Worm (Caenorhabditis elegans) whole organism, late embryonic: Measurements from ENCODE around the gene K12G11.6.

Experiments used
- ceh-24 ChIP-seq: sonication (generic microtip); optimal IDR thresholded peaks from 2 replicates; lab custom pipeline; 2016; ENCODE audit warnings: mild to moderate bottlenecking, missing genetic modification characterization, missing compliant biosample characterization
- eyg-1 ChIP-seq: sonication (generic microtip); optimal IDR thresholded peaks from 2 replicates; lab custom pipeline; 2016; ENCODE audit warnings: missing genotype, missing genetic modification characterization, missing compliant biosample characterization
- fkh-10 ChIP-seq: fragments of 150-350 bp; optimal IDR thresholded peaks from 2 replicates; lab custom pipeline; 2014; ENCODE audit warnings: missing biosample characterization, missing genetic modification reagents, missing genetic modification characterization
- fkh-6 ChIP-seq: sonication (generic microtip); optimal IDR thresholded peaks from 2 replicates; lab custom pipeline; 2016; ENCODE audit warnings: missing genetic modification characterization, missing compliant biosample characterization
- hlh-30 ChIP-seq: sonication (generic microtip); optimal IDR thresholded peaks from 2 replicates; lab custom pipeline; 2017; ENCODE audit warnings: antibody characterized with exemption, missing genetic modification characterization, missing compliant biosample characterization; ENCODE audit not compliant: insufficient read depth
- nfya-1 ChIP-seq: sonication (generic microtip); optimal IDR thresholded peaks from 2 replicates; lab custom pipeline; 2017; ENCODE audit warnings: missing genetic modification characterization, mild to moderate bottlenecking, missing compliant biosample characterization, antibody characterized with exemption, moderate library complexity
- nhr-11 ChIP-seq: fragments of 150-350 bp; optimal IDR thresholded peaks from 2 replicates; lab custom pipeline; 2014; ENCODE audit warnings: missing biosample characterization, missing genetic modification characterization
- odd-2 ChIP-seq: sonication (generic microtip); optimal IDR thresholded peaks from 2 replicates; lab custom pipeline; 2017; ENCODE audit warnings: antibody characterized with exemption, mild to moderate bottlenecking, missing genetic modification characterization, missing compliant biosample characterization
- ref-2 ChIP-seq: sonication (generic microtip); optimal IDR thresholded peaks from 2 replicates; lab custom pipeline; 2016; ENCODE audit warnings: missing genetic modification characterization, missing compliant biosample characterization
- sox-4 ChIP-seq: sonication (generic microtip); optimal IDR thresholded peaks from 2 replicates; lab custom pipeline; 2017; ENCODE audit warnings: mild to moderate bottlenecking, missing genetic modification characterization, inconsistent platforms, missing compliant biosample characterization
- unc-42 ChIP-seq: sonication (generic microtip); optimal IDR thresholded peaks from 2 replicates; lab custom pipeline; 2016; ENCODE audit warnings: missing genotype, missing genetic modification characterization, missing compliant biosample characterization
- ztf-16 ChIP-seq: sonication (generic microtip); optimal IDR thresholded peaks from 2 replicates; lab custom pipeline; 2017; ENCODE audit warnings: missing genetic modification characterization, missing compliant biosample characterization

ce11 chrV:11901260-11901659 is 7.1 kb downstream of the K12G11.6 start:
- TF ChIP-seq nfya-1 (no peak), fkh-6 (tag; lab: Kevin White, UChicago) (no peak), nhr-11 (tag; lab: Kevin White, UChicago) (no peak), eyg-1 (no peak), hlh-30 (tag; lab: Kevin White, UChicago) (no peak), ztf-16 (tag; lab: Kevin White, UChicago) (no peak), odd-2 (tag; lab: Kevin White, UChicago) (no peak), ceh-24 (tag; lab: Kevin White, UChicago) (no peak), sox-4 (tag; lab: Kevin White, UChicago) (no peak), ref-2 (tag; lab: Kevin White, UChicago) (no peak), fkh-10 (GFP tag; lab: Kevin White, UChicago) (no peak), unc-42 (tag; lab: Kevin White, UChicago) (no peak)
